Fruit fly (Drosophila melanogaster) whole organism, embryonic: Measurements from ENCODE around the gene CG33557.

ENCODE experiments used
- Ada2b ChIP-seq: fragments of 200-800 bp; sonication (Bioruptor generic); IDR thresholded peaks from 2 replicates; pipeline ENCODE4 v1.3.6; 2022; ENCODE audit warnings: missing biosample characterization, missing genetic modification characterization
- Antp ChIP-seq: fragments of 200-800 bp; sonication (Bioruptor generic); optimal IDR thresholded peaks from 3 replicates; lab custom pipeline; 2016; ENCODE audit warnings: missing biosample characterization, missing genetic modification characterization
- Atf6 ChIP-seq: fragments of 200-800 bp; sonication (Bioruptor generic); IDR thresholded peaks from 2 replicates; pipeline ENCODE4 v1.3.6; 2022; ENCODE audit warnings: missing biosample characterization, missing genetic modification characterization
- CG10209 ChIP-seq: fragments of 200-800 bp; sonication (Bioruptor generic); optimal IDR thresholded peaks from 3 replicates; lab custom pipeline; 2017; ENCODE audit warnings: missing biosample characterization, mild to moderate bottlenecking, missing genetic modification characterization, missing genetic modification reagents
- CG11247 ChIP-seq: fragments of 200-800 bp; sonication (Bioruptor generic); IDR thresholded peaks from 2 replicates; pipeline ENCODE4 v1.3.6; 2022; ENCODE audit warnings: missing biosample characterization, missing genetic modification characterization
- CG11398 ChIP-seq: fragments of 200-800 bp; sonication (Bioruptor generic); optimal IDR thresholded peaks from 2 replicates; lab custom pipeline; 2016; ENCODE audit warnings: missing biosample characterization, missing genetic modification characterization
- CG15514 ChIP-seq: fragments of 200-800 bp; sonication (Bioruptor generic); optimal IDR thresholded peaks from 3 replicates; lab custom pipeline; 2017; ENCODE audit warnings: missing biosample characterization, missing genetic modification characterization, mild to moderate bottlenecking, moderate library complexity, missing genetic modification reagents
- CG3838 ChIP-seq: fragments of 200-800 bp; sonication (Bioruptor generic); optimal IDR thresholded peaks from 3 replicates; lab custom pipeline; 2016; ENCODE audit warnings: missing biosample characterization, missing genetic modification characterization
- CG4707 ChIP-seq: fragments of 200-800 bp; sonication (Bioruptor generic); optimal IDR thresholded peaks from 2 replicates; lab custom pipeline; 2018; ENCODE audit warnings: missing biosample characterization, mild to moderate bottlenecking, missing genetic modification characterization, moderate library complexity
- CG6813 ChIP-seq: fragments of 200-800 bp; sonication (Bioruptor generic); optimal IDR thresholded peaks from 2 replicates; lab custom pipeline; 2017; ENCODE audit warnings: missing biosample characterization, missing genetic modification characterization, mild to moderate bottlenecking, moderate library complexity, missing genetic modification reagents
- CG7987 ChIP-seq: fragments of 200-800 bp; sonication (Bioruptor generic); optimal IDR thresholded peaks from 2 replicates; lab custom pipeline; 2018; ENCODE audit warnings: missing biosample characterization, mild to moderate bottlenecking, missing genetic modification characterization, moderate library complexity
- CG8924 ChIP-seq: fragments of 200-800 bp; optimal IDR thresholded peaks from 3 replicates; lab custom pipeline; 2019; ENCODE audit warnings: missing biosample characterization, mild to moderate bottlenecking, missing genetic modification characterization, moderate library complexity
- CTCF ChIP-seq: fragments of 200-800 bp; sonication (Bioruptor generic); optimal IDR thresholded peaks from 2 replicates; lab custom pipeline; 2017; ENCODE audit warnings: missing biosample characterization, mild to moderate bottlenecking, missing genetic modification characterization, moderate library complexity
- CkIIα-i1 ChIP-seq: fragments of 200-800 bp; sonication (Bioruptor generic); IDR thresholded peaks from 2 replicates; pipeline ENCODE4 v1.3.6; 2022; ENCODE audit warnings: missing biosample characterization, missing genetic modification characterization
- Dbx ChIP-seq: fragments of 200-800 bp; sonication (Bioruptor generic); IDR thresholded peaks from 3 replicates; pipeline ENCODE4 v1.3.6; 2022; ENCODE audit warnings: missing biosample characterization, missing genetic modification characterization
- Fer1 ChIP-seq: fragments of 200-800 bp; sonication (Bioruptor generic); optimal IDR thresholded peaks from 2 replicates; lab custom pipeline; 2017; ENCODE audit warnings: missing biosample characterization, mild to moderate bottlenecking, missing genetic modification characterization
- HLHmδ ChIP-seq: fragments of 200-800 bp; sonication (Bioruptor generic); optimal IDR thresholded peaks from 2 replicates; lab custom pipeline; 2018; ENCODE audit warnings: missing biosample characterization, mild to moderate bottlenecking, missing genetic modification characterization, moderate library complexity
- Hmr ChIP-seq: fragments of 200-800 bp; sonication (Bioruptor generic); optimal IDR thresholded peaks from 3 replicates; lab custom pipeline; 2017; ENCODE audit warnings: mild to moderate bottlenecking, missing biosample characterization, missing genetic modification reagents, missing genetic modification characterization
- Hsf ChIP-seq: fragments of 200-800 bp; sonication (Bioruptor generic); optimal IDR thresholded peaks from 3 replicates; lab custom pipeline; 2016; ENCODE audit warnings: missing biosample characterization, missing genetic modification characterization
- Kr ChIP-seq: fragments of 200-800 bp; sonication (Bioruptor generic); optimal IDR thresholded peaks from 2 replicates; lab custom pipeline; 2017; ENCODE audit warnings: missing biosample characterization, mild to moderate bottlenecking, missing genetic modification characterization
- Meics ChIP-seq: fragments of 200-800 bp; sonication (Bioruptor generic); optimal IDR thresholded peaks from 2 replicates; lab custom pipeline; 2017; ENCODE audit warnings: missing biosample characterization, mild to moderate bottlenecking, missing genetic modification characterization
- NC2α ChIP-seq: fragments of 200-800 bp; sonication (Bioruptor generic); optimal IDR thresholded peaks from 2 replicates; lab custom pipeline; 2016; ENCODE audit warnings: missing biosample characterization, missing genetic modification characterization
- Poxn ChIP-seq: fragments of 200-800 bp; sonication (Bioruptor generic); IDR thresholded peaks from 2 replicates; pipeline ENCODE4 v1.3.6; 2022; ENCODE audit warnings: missing biosample characterization, missing genetic modification characterization
- Tbp ChIP-seq: fragments of >200 bp; optimal IDR thresholded peaks from 2 replicates; lab custom pipeline; 2018; ENCODE audit warnings: missing biosample characterization, missing genetic modification characterization
- Vsx1 ChIP-seq: fragments of 200-800 bp; sonication (Bioruptor generic); optimal IDR thresholded peaks from 2 replicates; lab custom pipeline; 2017; ENCODE audit warnings: missing biosample characterization, mild to moderate bottlenecking, missing genetic modification characterization, missing genetic modification reagents
- bbx ChIP-seq: fragments of 200-800 bp; sonication (Bioruptor generic); IDR thresholded peaks from 2 replicates; pipeline ENCODE4 v1.3.6; 2022; ENCODE audit warnings: missing biosample characterization, missing genetic modification characterization; ENCODE audit not compliant: partially characterized antibody
- ci ChIP-seq: fragments of 200-800 bp; sonication (Bioruptor generic); IDR thresholded peaks from 3 replicates; pipeline ENCODE4 v1.3.6; 2022; ENCODE audit warnings: missing biosample characterization, missing genetic modification characterization
- crol ChIP-seq: fragments of 200-800 bp; sonication (Bioruptor generic); IDR thresholded peaks from 2 replicates; pipeline ENCODE4 v1.3.6; 2022; ENCODE audit warnings: missing biosample characterization, missing genetic modification characterization
- crp ChIP-seq, 2 experiments: fragments of 200-800 bp; sonication (Bioruptor generic); optimal IDR thresholded peaks; 2 replicates in 1 of 2; 3 replicates in 1 of 2; lab custom pipeline; 2017; ENCODE audit warnings: missing biosample characterization in 2 of 2, missing genetic modification characterization in 2 of 2, mild to moderate bottlenecking in 1 of 2, moderate library complexity in 1 of 2
- dati ChIP-seq: fragments of 200-800 bp; sonication (Bioruptor generic); IDR thresholded peaks from 2 replicates; pipeline ENCODE4 v1.3.6; 2022; ENCODE audit warnings: missing biosample characterization, missing genetic modification characterization
- fd3F ChIP-seq: fragments of 200-800 bp; sonication (Bioruptor generic); optimal IDR thresholded peaks from 2 replicates; lab custom pipeline; 2018; ENCODE audit warnings: missing biosample characterization, mild to moderate bottlenecking, missing genetic modification characterization, moderate library complexity
- gcm2 ChIP-seq: fragments of 200-800 bp; sonication (Bioruptor generic); optimal IDR thresholded peaks from 2 replicates; lab custom pipeline; 2016; ENCODE audit warnings: missing biosample characterization, missing genetic modification characterization
- grau ChIP-seq: fragments of 200-800 bp; optimal IDR thresholded peaks from 3 replicates; lab custom pipeline; 2019; ENCODE audit warnings: missing biosample characterization, mild to moderate bottlenecking, missing genetic modification characterization, moderate library complexity
- ham ChIP-seq: fragments of 200-800 bp; sonication (Bioruptor generic); IDR thresholded peaks from 2 replicates; pipeline ENCODE4 v1.3.6; 2022; ENCODE audit warnings: missing biosample characterization, missing genetic modification characterization
- ind ChIP-seq: fragments of 200-800 bp; sonication (Bioruptor generic); optimal IDR thresholded peaks from 3 replicates; lab custom pipeline; 2016; ENCODE audit warnings: missing biosample characterization, missing genetic modification characterization
- jigr1 ChIP-seq: fragments of 200-800 bp; sonication (Bioruptor generic); IDR thresholded peaks from 3 replicates; pipeline ENCODE4 v1.3.6; 2022; ENCODE audit warnings: missing biosample characterization, missing genetic modification characterization
- klu ChIP-seq: fragments of 200-800 bp; sonication (Bioruptor generic); IDR thresholded peaks from 2 replicates; pipeline ENCODE4 v1.3.6; 2022; ENCODE audit warnings: missing biosample characterization, missing genetic modification characterization
- lab ChIP-seq: fragments of 200-800 bp; sonication (Bioruptor generic); optimal IDR thresholded peaks from 3 replicates; lab custom pipeline; 2017; ENCODE audit warnings: missing biosample characterization, missing genetic modification characterization, mild to moderate bottlenecking, moderate library complexity, missing genetic modification reagents
- mam ChIP-seq: fragments of 200-800 bp; sonication (Bioruptor generic); optimal IDR thresholded peaks from 3 replicates; lab custom pipeline; 2016; ENCODE audit warnings: missing biosample characterization, missing genetic modification characterization
- nerfin-1 ChIP-seq: fragments of 200-800 bp; sonication (Bioruptor generic); optimal IDR thresholded peaks from 3 replicates; lab custom pipeline; 2019; ENCODE audit warnings: missing biosample characterization, mild to moderate bottlenecking, missing genetic modification characterization, moderate library complexity
- onecut ChIP-seq: fragments of 200-800 bp; sonication (Bioruptor generic); IDR thresholded peaks from 2 replicates; pipeline ENCODE4 v1.3.6; 2022; ENCODE audit warnings: missing biosample characterization, missing genetic modification characterization
- prd ChIP-seq, 3 experiments: fragments of >200 bp in 2 of 3; fragments of 200-800 bp in 1 of 3; sonication (Bioruptor generic) in 1 of 3; optimal IDR thresholded peaks in 2 of 3; IDR thresholded peaks in 1 of 3; 2 replicates in 2 of 3; 3 replicates in 1 of 3; pipeline versions ENCODE4 v1.3.6 to Lab custom; 2017 to 2022; ENCODE audit warnings: missing biosample characterization in 1 of 3, missing genetic modification characterization in 1 of 3
- ranshi ChIP-seq: fragments of 200-800 bp; sonication (Bioruptor generic); IDR thresholded peaks from 2 replicates; pipeline ENCODE4 v1.3.6; 2022; ENCODE audit warnings: missing biosample characterization, missing genetic modification characterization
- scrt ChIP-seq: fragments of 200-800 bp; sonication (Bioruptor generic); optimal IDR thresholded peaks from 2 replicates; lab custom pipeline; 2018; ENCODE audit warnings: missing biosample characterization, mild to moderate bottlenecking, missing genetic modification characterization, moderate library complexity
- sr ChIP-seq: fragments of 200-800 bp; sonication (Bioruptor generic); IDR thresholded peaks from 3 replicates; pipeline ENCODE4 v1.3.6; 2022; ENCODE audit warnings: missing biosample characterization, missing genetic modification characterization
- ssp ChIP-seq: fragments of 200-800 bp; sonication (Bioruptor generic); IDR thresholded peaks from 2 replicates; pipeline ENCODE4 v1.3.6; 2022; ENCODE audit warnings: missing biosample characterization, missing genetic modification characterization
- stwl ChIP-seq: fragments of 200-800 bp; sonication (Bioruptor generic); optimal IDR thresholded peaks from 3 replicates; lab custom pipeline; 2018; ENCODE audit warnings: missing biosample characterization, mild to moderate bottlenecking, missing genetic modification characterization, moderate library complexity
- toy ChIP-seq: fragments of 200-800 bp; sonication (Bioruptor generic); IDR thresholded peaks from 2 replicates; pipeline ENCODE4 v1.3.6; 2022; ENCODE audit warnings: missing biosample characterization, missing genetic modification characterization
- tup ChIP-seq: fragments of 200-800 bp; sonication (Bioruptor generic); optimal IDR thresholded peaks from 2 replicates; lab custom pipeline; 2016; ENCODE audit warnings: missing biosample characterization, mild to moderate bottlenecking, missing genetic modification characterization, moderate library complexity
- wek ChIP-seq: fragments of 200-800 bp; sonication (Bioruptor generic); optimal IDR thresholded peaks from 3 replicates; lab custom pipeline; 2018; ENCODE audit warnings: missing biosample characterization, mild to moderate bottlenecking, missing genetic modification characterization, moderate library complexity

Gene CG33557

DNA sequence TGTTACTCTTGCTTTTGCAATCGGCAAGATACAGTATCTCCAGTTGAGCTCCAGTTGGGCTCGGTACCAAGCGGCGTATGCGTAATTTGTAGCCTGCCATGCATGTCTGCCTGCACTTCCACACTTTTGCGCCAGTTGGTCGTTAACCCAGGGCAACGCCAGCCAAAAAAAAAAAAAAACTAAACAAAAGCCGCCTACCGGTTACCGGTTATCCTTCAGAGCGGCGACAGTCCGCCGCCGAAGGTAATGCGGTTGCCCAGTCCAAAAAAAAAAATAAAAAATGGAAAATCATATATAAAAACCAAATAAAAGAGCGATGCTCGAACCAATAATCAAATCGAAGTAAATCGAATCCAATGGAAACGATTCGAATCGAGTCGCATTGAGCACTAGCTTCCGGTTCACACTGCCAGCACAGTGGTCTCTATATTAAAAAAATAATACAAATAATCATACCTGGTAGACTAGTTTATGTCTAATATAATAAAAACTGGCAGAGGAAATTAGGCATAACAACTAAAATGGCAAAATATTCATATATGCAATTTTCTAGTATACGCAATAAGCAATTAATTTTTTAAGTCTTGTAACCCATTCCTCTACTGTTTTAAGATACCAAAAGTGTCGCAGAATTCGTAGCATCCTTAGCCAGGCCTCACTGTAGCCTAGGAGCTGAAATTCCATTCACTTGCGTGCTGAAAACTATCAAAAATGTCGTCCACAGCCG lies 21.5 kb upstream of the CG33557 start:
- TF ChIP-seq klu: no peak
- no peak for TF ChIP-seq CG11398 (GFP tag; lab: Kevin White, UChicago)
- no peak for TF ChIP-seq Vsx1
- TF ChIP-seq ind (GFP tag; lab: Kevin White, UChicago): no peak
- TF ChIP-seq jigr1: no peak
- no peak for TF ChIP-seq lab (GFP tag; lab: Kevin White, UChicago)
- TF ChIP-seq Meics: peak; percentile 10
- no peak for TF ChIP-seq mam (GFP tag; lab: Kevin White, UChicago)
- no peak for TF ChIP-seq dati (GFP tag; lab: Robert Waterston, UW)
- peak; percentile 53 for TF ChIP-seq fd3F (GFP tag; lab: Kevin White, UChicago)
- TF ChIP-seq Hmr: peak; percentile 34
- TF ChIP-seq ham: no peak
- TF ChIP-seq Kr (GFP tag; lab: Kevin White, UChicago): no peak
- TF ChIP-seq toy (GFP tag; lab: Robert Waterston, UW): no peak
- TF ChIP-seq crp (GFP tag; optimal IDR thresholded peaks at IDR 0.05; lab: Kevin White, UChicago): no peak
- TF ChIP-seq CG6813 (GFP tag; lab: Kevin White, UChicago): no peak
- no peak for TF ChIP-seq NC2α
- no peak for TF ChIP-seq Tbp (GFP tag; lab: Kevin White, UChicago)
- peak; percentile 47; the same call in 1 of the 2 replicates for TF ChIP-seq Atf6 (GFP tag; lab: Robert Waterston, UW)
- no peak for TF ChIP-seq scrt
- no peak for TF ChIP-seq wek
- no peak for TF ChIP-seq CG4707
- TF ChIP-seq stwl (tag; lab: Kevin White, UChicago): no peak
- no peak for TF ChIP-seq CG7987 (GFP tag; lab: Kevin White, UChicago)
- TF ChIP-seq CG15514 (GFP tag; lab: Kevin White, UChicago): peak; percentile 8
- no peak for TF ChIP-seq CkIIα-i1
- no peak for TF ChIP-seq nerfin-1 (tag; lab: Kevin White, UChicago)
- TF ChIP-seq Dbx (GFP tag; lab: Robert Waterston, UW): no peak
- no peak for TF ChIP-seq Ada2b (GFP tag; lab: Robert Waterston, UW)
- TF ChIP-seq Fer1 (GFP tag; lab: Kevin White, UChicago): peak; percentile 35
- no peak for TF ChIP-seq CTCF (GFP tag; lab: Kevin White, UChicago)
- 0 out of 2 replicates have a peak, but pooled peaks have one; percentile 17 for TF ChIP-seq ssp (GFP tag; lab: Robert Waterston, UW)
- no peak for TF ChIP-seq sr
- TF ChIP-seq prd (optimal IDR thresholded peaks at IDR 0.05; lab: Kevin White, UChicago): no peak
- no peak for TF ChIP-seq prd (GFP tag; IDR thresholded peaks at IDR 0.05; lab: Robert Waterston, UW)
- no peak for TF ChIP-seq ranshi (GFP tag; lab: Robert Waterston, UW)
- no peak for TF ChIP-seq bbx (GFP tag; lab: Robert Waterston, UW)
- no peak for TF ChIP-seq Poxn (GFP tag; lab: Robert Waterston, UW)
- no peak for TF ChIP-seq CG3838 (GFP tag; lab: Kevin White, UChicago)
- peak; percentile 69 for TF ChIP-seq grau
- TF ChIP-seq onecut (GFP tag; lab: Robert Waterston, UW): no peak
- no peak for TF ChIP-seq Hsf (GFP tag; lab: Kevin White, UChicago)
- no peak for TF ChIP-seq CG10209 (GFP tag; lab: Kevin White, UChicago)
- TF ChIP-seq crol (GFP tag; lab: Robert Waterston, UW): no peak
- no peak for TF ChIP-seq tup
- TF ChIP-seq gcm2 (GFP tag; lab: Kevin White, UChicago): no peak
- no peak for TF ChIP-seq HLHmδ
- TF ChIP-seq CG8924 (tag; lab: Kevin White, UChicago): no peak
- no peak for TF ChIP-seq Antp (GFP tag; lab: Kevin White, UChicago)
- TF ChIP-seq CG11247 (GFP tag; lab: Robert Waterston, UW): no peak
- TF ChIP-seq ci: no peak
